Worm (Caenorhabditis elegans) whole organism, L1 larva: ENCODE results near the gene C07C7.3.

Source experiments
- ama-1 ChIP-seq: fragments of 150-350 bp; optimal IDR thresholded peaks from 2 replicates; lab custom pipeline; 2014
- elt-3 ChIP-seq, 6 experiments: fragments of 150-350 bp in 1 of 6; sonication (generic microtip); optimal IDR thresholded peaks; 2 replicates each; lab custom pipeline; 2017 to 2018; ENCODE audit warnings: missing biosample characterization in 6 of 6, missing genetic modification characterization in 6 of 6, inconsistent platforms in 1 of 6
- pqm-1 ChIP-seq: sonication (generic microtip); optimal IDR thresholded peaks from 3 replicates; lab custom pipeline; 2017; ENCODE audit warnings: missing biosample characterization, missing genetic modification characterization
- rnt-1 ChIP-seq: sonication (generic microtip); optimal IDR thresholded peaks from 2 replicates; lab custom pipeline; 2016; ENCODE audit warnings: mild to moderate bottlenecking, missing genetic modification characterization, moderate library complexity, missing compliant biosample characterization

- TF ChIP-seq pqm-1 (no peak), ama-1 (lab: Kevin White, UChicago) (no peak), rnt-1 (tag; lab: Kevin White, UChicago) (peak; percentile 79), elt-3 (tag; optimal IDR thresholded peaks at IDR 0.05; lab: Kevin White, UChicago) (no peak)
Measured at ce11 chrIV:9196755-9197154, 30.9 kb downstream of the C07C7.3 start.
